Fruit fly (Drosophila melanogaster): ENCODE data around the gene Mst36Fa.

dm6 chr2L:18656691-18657237 is 20.0 kb downstream of the Mst36Fa start:
- TF ChIP-seq CG8478 (optimal IDR thresholded peaks at IDR 0.05), result no peak
- TF ChIP-seq CTCF (optimal IDR thresholded peaks at IDR 0.05), result no peak

Data from S2 (cell line).